Worm (Caenorhabditis elegans) whole organism, young adult: ENCODE measurements around the gene T16G1.3.

ENCODE experiments used
- B0019.2 ChIP-seq: fragments of 200-800 bp; sonication (Bioruptor generic); conservative IDR thresholded peaks from 2 replicates; pipeline ENCODE4 v1.3.6; 2022; ENCODE audit warnings: missing genetic modification reagents, missing genetic modification characterization, missing compliant biosample characterization
- B0035.1 ChIP-seq: sonication (generic microtip); optimal IDR thresholded peaks from 2 replicates; lab custom pipeline; 2016; ENCODE audit warnings: missing genetic modification characterization, mild to moderate bottlenecking, missing compliant biosample characterization, missing genotype, missing genetic modification reagents
- B0261.1 ChIP-seq: sonication (generic microtip); optimal IDR thresholded peaks from 2 replicates; lab custom pipeline; 2016; ENCODE audit warnings: mild to moderate bottlenecking, missing genetic modification characterization, moderate library complexity, missing compliant biosample characterization
- C06A6.2 ChIP-seq: fragments of 200-800 bp; sonication (Bioruptor generic); conservative IDR thresholded peaks from 2 replicates; pipeline ENCODE4 v1.3.6; 2022; ENCODE audit warnings: missing genetic modification characterization, missing compliant biosample characterization
- F37B4.10 ChIP-seq: fragments of 200-800 bp; sonication (Bioruptor generic); IDR thresholded peaks from 2 replicates; pipeline ENCODE4 v1.3.6; 2022; ENCODE audit warnings: missing genetic modification characterization, missing compliant biosample characterization
- K11D2.4 ChIP-seq: fragments of 200-800 bp; sonication (Bioruptor generic); IDR thresholded peaks from 2 replicates; pipeline ENCODE4 v1.3.6; 2022; ENCODE audit warnings: missing genetic modification reagents, missing genetic modification characterization, missing compliant biosample characterization
- K12H6.12 ChIP-seq: fragments of 200-800 bp; sonication (Bioruptor generic); optimal IDR thresholded peaks from 2 replicates; lab custom pipeline; 2018; ENCODE audit warnings: mild to moderate bottlenecking, missing genetic modification characterization, missing compliant biosample characterization
- T07F8.4 ChIP-seq: sonication (generic microtip); optimal IDR thresholded peaks from 2 replicates; lab custom pipeline; 2016; ENCODE audit warnings: mild to moderate bottlenecking, missing genetic modification characterization, moderate library complexity, missing compliant biosample characterization
- T26A5.8 ChIP-seq: sonication (generic microtip); optimal IDR thresholded peaks from 2 replicates; lab custom pipeline; 2016; ENCODE audit warnings: missing genetic modification characterization, missing compliant biosample characterization
- Y53G8AR.9 ChIP-seq: fragments of 200-800 bp; sonication (Bioruptor generic); conservative IDR thresholded peaks from 2 replicates; pipeline ENCODE4 v1.3.6; 2022; ENCODE audit warnings: missing genetic modification reagents, missing genetic modification characterization, missing compliant biosample characterization
- Y67H2A.10 ChIP-seq: fragments of 200-800 bp; sonication (Bioruptor generic); conservative IDR thresholded peaks from 2 replicates; pipeline ENCODE4 v1.3.6; 2022; ENCODE audit warnings: missing genetic modification reagents, missing genetic modification characterization, missing compliant biosample characterization
- Y95B8A.8 ChIP-seq: fragments of 200-800 bp; sonication (Bioruptor generic); IDR thresholded peaks from 2 replicates; pipeline ENCODE4 v1.3.6; 2022; ENCODE audit warnings: missing genetic modification reagents, missing genetic modification characterization, missing compliant biosample characterization
- attf-3 ChIP-seq: fragments of 200-800 bp; sonication (Bioruptor generic); conservative IDR thresholded peaks from 2 replicates; pipeline ENCODE4 v1.3.6; 2022; ENCODE audit warnings: missing genetic modification reagents, missing genetic modification characterization, missing compliant biosample characterization
- attf-5 ChIP-seq: fragments of 200-800 bp; sonication (Bioruptor generic); optimal IDR thresholded peaks from 2 replicates; lab custom pipeline; 2018; ENCODE audit warnings: mild to moderate bottlenecking, missing genetic modification characterization, missing compliant biosample characterization
- attf-6 ChIP-seq: fragments of 200-800 bp; sonication (Bioruptor generic); IDR thresholded peaks from 2 replicates; pipeline ENCODE4 v1.3.6; 2022; ENCODE audit warnings: missing genetic modification reagents, missing genetic modification characterization, missing compliant biosample characterization
- cebp-1 ChIP-seq, 2 experiments: fragments of 200-800 bp in 1 of 2; sonication (Bioruptor generic) in 1 of 2; sonication (generic microtip) in 1 of 2; IDR thresholded peaks in 1 of 2; optimal IDR thresholded peaks in 1 of 2; 2 replicates each; pipeline versions ENCODE4 v1.3.6 to Lab custom; 2017 to 2022; ENCODE audit warnings: missing compliant biosample characterization in 2 of 2, missing genetic modification characterization in 2 of 2, mild to moderate bottlenecking in 1 of 2, missing genetic modification reagents in 1 of 2, moderate library complexity in 1 of 2
- ceh-91 ChIP-seq: fragments of 200-800 bp; sonication (Bioruptor generic); IDR thresholded peaks from 2 replicates; pipeline ENCODE4 v1.3.6; 2022; ENCODE audit warnings: missing genetic modification reagents, missing genetic modification characterization, missing compliant biosample characterization
- dox-1 ChIP-seq: fragments of 200-800 bp; sonication (Bioruptor generic); IDR thresholded peaks from 2 replicates; pipeline ENCODE4 v1.3.6; 2022; ENCODE audit warnings: missing genetic modification reagents, missing genetic modification characterization, missing compliant biosample characterization
- dpl-1 ChIP-seq: fragments of 150-350 bp; optimal IDR thresholded peaks from 2 replicates; lab custom pipeline; 2014; ENCODE audit warnings: missing biosample characterization, missing genetic modification reagents, missing genetic modification characterization
- egl-18 ChIP-seq: fragments of 200-800 bp; sonication (Bioruptor generic); IDR thresholded peaks from 2 replicates; pipeline ENCODE4 v1.3.6; 2022; ENCODE audit warnings: missing genetic modification reagents, missing genetic modification characterization, missing compliant biosample characterization
- egrh-3 ChIP-seq: fragments of 200-800 bp; sonication (Bioruptor generic); IDR thresholded peaks from 2 replicates; pipeline ENCODE4 v1.3.6; 2022; ENCODE audit warnings: missing genetic modification reagents, missing genetic modification characterization, missing compliant biosample characterization
- ekl-4 ChIP-seq: fragments of 200-800 bp; sonication (Bioruptor generic); IDR thresholded peaks from 2 replicates; pipeline ENCODE4 v1.3.6; 2022; ENCODE audit warnings: missing genetic modification reagents, missing genetic modification characterization, missing compliant biosample characterization
- hmg-1.2 ChIP-seq: fragments of 200-800 bp; sonication (Bioruptor generic); IDR thresholded peaks from 2 replicates; pipeline ENCODE4 v1.3.6; 2022; ENCODE audit warnings: missing genetic modification reagents, missing genetic modification characterization, missing compliant biosample characterization
- let-526 ChIP-seq: fragments of 200-800 bp; sonication (Bioruptor generic); IDR thresholded peaks from 2 replicates; pipeline ENCODE4 v1.3.6; 2022; ENCODE audit warnings: missing genetic modification reagents, missing genetic modification characterization, missing compliant biosample characterization
- let-607 ChIP-seq, 2 experiments: fragments of 200-800 bp in 1 of 2; sonication (Bioruptor generic) in 1 of 2; sonication (generic microtip) in 1 of 2; optimal IDR thresholded peaks; 2 replicates each; lab custom pipeline; 2016 to 2018; ENCODE audit warnings: mild to moderate bottlenecking in 2 of 2, missing compliant biosample characterization in 2 of 2, missing genetic modification characterization in 2 of 2, moderate library complexity in 2 of 2, missing genotype in 1 of 2
- lin-40 ChIP-seq: sonication (generic microtip); optimal IDR thresholded peaks from 2 replicates; lab custom pipeline; 2016; ENCODE audit warnings: missing genetic modification characterization, mild to moderate bottlenecking, missing compliant biosample characterization, missing genotype, missing genetic modification reagents
- lir-1 ChIP-seq: fragments of 200-800 bp; sonication (Bioruptor generic); conservative IDR thresholded peaks from 2 replicates; pipeline ENCODE4 v1.3.6; 2022; ENCODE audit warnings: missing genetic modification reagents, missing genetic modification characterization, missing compliant biosample characterization
- lsl-1 ChIP-seq: fragments of 200-800 bp; sonication (Bioruptor generic); optimal IDR thresholded peaks from 2 replicates; lab custom pipeline; 2018; ENCODE audit warnings: mild to moderate bottlenecking, missing genetic modification characterization, moderate library complexity, missing compliant biosample characterization
- madf-10 ChIP-seq: sonication (generic microtip); optimal IDR thresholded peaks from 2 replicates; lab custom pipeline; 2016; ENCODE audit warnings: mild to moderate bottlenecking, missing genetic modification characterization, missing compliant biosample characterization
- madf-3 ChIP-seq: fragments of 200-800 bp; sonication (Bioruptor generic); IDR thresholded peaks from 2 replicates; pipeline ENCODE4 v1.3.6; 2022; ENCODE audit warnings: missing genetic modification reagents, missing genetic modification characterization, missing compliant biosample characterization
- madf-8 ChIP-seq: fragments of 200-800 bp; sonication (Bioruptor generic); conservative IDR thresholded peaks from 2 replicates; pipeline ENCODE4 v1.3.6; 2022; ENCODE audit warnings: missing genetic modification reagents, missing genetic modification characterization, missing compliant biosample characterization
- nfya-1 ChIP-seq: sonication (generic microtip); optimal IDR thresholded peaks from 2 replicates; lab custom pipeline; 2017; ENCODE audit warnings: antibody characterized with exemption, missing compliant biosample characterization, missing genetic modification characterization, borderline replicate concordance; ENCODE audit not compliant: insufficient read depth
- nfyb-1 ChIP-seq: fragments of 200-800 bp; sonication (Bioruptor generic); IDR thresholded peaks from 2 replicates; pipeline ENCODE4 v1.3.6; 2022; ENCODE audit warnings: missing genetic modification reagents, missing genetic modification characterization, missing compliant biosample characterization
- nhr-80 ChIP-seq: sonication (generic microtip); optimal IDR thresholded peaks from 2 replicates; lab custom pipeline; 2016; ENCODE audit warnings: missing genetic modification characterization, missing compliant biosample characterization
- nhr-90 ChIP-seq: sonication (generic microtip); optimal IDR thresholded peaks from 2 replicates; lab custom pipeline; 2016; ENCODE audit warnings: missing genotype, mild to moderate bottlenecking, missing genetic modification characterization, missing compliant biosample characterization
- pbrm-1 ChIP-seq: fragments of 200-800 bp; sonication (Bioruptor generic); IDR thresholded peaks from 2 replicates; pipeline ENCODE4 v1.3.6; 2022; ENCODE audit warnings: missing genetic modification reagents, missing genetic modification characterization, missing compliant biosample characterization
- rcor-1 ChIP-seq: fragments of 200-800 bp; sonication (Bioruptor generic); IDR thresholded peaks from 2 replicates; pipeline ENCODE4 v1.3.6; 2022; ENCODE audit warnings: missing genetic modification reagents, missing genetic modification characterization, missing compliant biosample characterization
- somi-1 ChIP-seq: fragments of 200-800 bp; sonication (Bioruptor generic); optimal IDR thresholded peaks from 2 replicates; lab custom pipeline; 2018; ENCODE audit warnings: mild to moderate bottlenecking, missing genetic modification characterization, missing compliant biosample characterization
- tlf-1 ChIP-seq: fragments of 200-800 bp; sonication (Bioruptor generic); optimal IDR thresholded peaks from 2 replicates; lab custom pipeline; 2018; ENCODE audit warnings: mild to moderate bottlenecking, missing genetic modification characterization, missing compliant biosample characterization
- xnd-1 ChIP-seq: sonication (generic microtip); optimal IDR thresholded peaks from 2 replicates; lab custom pipeline; 2016; ENCODE audit warnings: missing genotype, missing genetic modification reagents, missing genetic modification characterization, missing compliant biosample characterization
- ztf-18 ChIP-seq: sonication (generic microtip); optimal IDR thresholded peaks from 2 replicates; lab custom pipeline; 2016; ENCODE audit warnings: missing genotype, mild to moderate bottlenecking, missing genetic modification characterization, missing compliant biosample characterization
- ztf-26 ChIP-seq: sonication (generic microtip); optimal IDR thresholded peaks from 2 replicates; lab custom pipeline; 2017; ENCODE audit warnings: missing genetic modification characterization, missing compliant biosample characterization
- ztf-28 ChIP-seq: fragments of 200-800 bp; sonication (Bioruptor generic); IDR thresholded peaks from 2 replicates; pipeline ENCODE4 v1.3.6; 2022; ENCODE audit warnings: missing genetic modification reagents, missing genetic modification characterization, missing compliant biosample characterization
- ztf-3 ChIP-seq: fragments of 200-800 bp; sonication (Bioruptor generic); optimal IDR thresholded peaks from 2 replicates; lab custom pipeline; 2018; ENCODE audit warnings: mild to moderate bottlenecking, missing genetic modification characterization, missing compliant biosample characterization

Gene T16G1.3

ce11 chrV:12968555-12968954, 24.4 kb upstream of the T16G1.3 start, which contains the start of gene lin-46:
TSS of gene lin-46 (plus strand) at chrV:12968855.
- no peak for TF ChIP-seq attf-5 (GFP tag; lab: Kevin White, UChicago)
- TF ChIP-seq nfyb-1 (GFP tag; lab: Robert Waterston, UW) = no peak
- no peak for TF ChIP-seq F37B4.10 (GFP tag; lab: Robert Waterston, UW)
- TF ChIP-seq nfya-1 (tag; lab: Kevin White, UChicago) = no peak
- TF ChIP-seq B0261.1 = no peak
- TF ChIP-seq T07F8.4 (tag; lab: Kevin White, UChicago) = no peak
- no peak for TF ChIP-seq xnd-1 (tag; lab: Kevin White, UChicago)
- TF ChIP-seq B0035.1 = no peak
- TF ChIP-seq let-526 (GFP tag; lab: Robert Waterston, UW) = no peak
- no peak for TF ChIP-seq T26A5.8 (tag; lab: Kevin White, UChicago)

ce11 chrV:12967925-12968327, 23.8 kb upstream of the T16G1.3 start, which contains the start of gene R186.8:
TSS of gene R186.8 (minus strand) at chrV:12967982.
- peak; percentile 86 for TF ChIP-seq nfyb-1 (GFP tag; lab: Robert Waterston, UW)
- peak; percentile 91 to 94 for TF ChIP-seq let-607 (tag; optimal IDR thresholded peaks at IDR 0.05; lab: Kevin White, UChicago)
- peak; percentile 29; the same call in 1 of the 2 replicates for TF ChIP-seq attf-6 (GFP tag; lab: Robert Waterston, UW)
- TF ChIP-seq Y67H2A.10 (GFP tag; lab: Robert Waterston, UW) = peak; percentile 68; the same call in 1 of the 2 replicates
- TF ChIP-seq C06A6.2 (GFP tag; lab: Robert Waterston, UW) = peak; percentile 40; the same call in 1 of the 2 replicates
- TF ChIP-seq hmg-1.2 (GFP tag; lab: Robert Waterston, UW) = peak; percentile 92
- peak; percentile 89 for TF ChIP-seq ceh-91
- peak; percentile 78 for TF ChIP-seq ekl-4 (GFP tag; lab: Robert Waterston, UW)
- peak; percentile 19 for TF ChIP-seq dpl-1 (GFP tag; lab: Kevin White, UChicago)
- TF ChIP-seq egl-18 = 0 out of 2 replicates have a peak, but pooled peaks have one; percentile 56
- peak; percentile 72 for TF ChIP-seq ztf-18 (tag; lab: Kevin White, UChicago)
- peak; percentile 97 for TF ChIP-seq dox-1 (GFP tag; lab: Robert Waterston, UW)
- TF ChIP-seq madf-8 (GFP tag; lab: Robert Waterston, UW) = peak; percentile 28; the same call in 1 of the 2 replicates
- TF ChIP-seq cebp-1 (GFP tag; IDR thresholded peaks at IDR 0.05; lab: Robert Waterston, UW) = peak; percentile 57; the same call in 1 of the 2 replicates
- TF ChIP-seq cebp-1 (tag; optimal IDR thresholded peaks at IDR 0.05; lab: Kevin White, UChicago) = peak; percentile 58
- peak; percentile 63 for TF ChIP-seq somi-1
- peak; percentile 63; the same call in 1 of the 2 replicates for TF ChIP-seq B0019.2 (GFP tag; lab: Robert Waterston, UW)
- TF ChIP-seq nhr-80 (tag; lab: Kevin White, UChicago) = peak; percentile 68
- peak; percentile 83 for TF ChIP-seq lin-40 (tag; lab: Kevin White, UChicago)
- peak; percentile 81 for TF ChIP-seq rcor-1 (GFP tag; lab: Robert Waterston, UW)
- TF ChIP-seq egrh-3 = peak; percentile 57; the same call in 1 of the 2 replicates
- TF ChIP-seq attf-5 (GFP tag; lab: Kevin White, UChicago) = peak; percentile 92
- peak; percentile 88 for TF ChIP-seq attf-3 (GFP tag; lab: Robert Waterston, UW)
- TF ChIP-seq F37B4.10 (GFP tag; lab: Robert Waterston, UW) = 0 out of 2 replicates have a peak, but pooled peaks have one; percentile 70
- TF ChIP-seq madf-10 (tag; lab: Kevin White, UChicago) = peak; percentile 15
- peak; percentile 16 for TF ChIP-seq nhr-90
- TF ChIP-seq ztf-28 = 0 out of 2 replicates have a peak, but pooled peaks have one; percentile 18
- peak; percentile 66; the same call in 1 of the 2 replicates for TF ChIP-seq Y95B8A.8 (GFP tag; lab: Robert Waterston, UW)
- TF ChIP-seq K11D2.4 (GFP tag; lab: Robert Waterston, UW) = peak; percentile 91
- peak; percentile 78; the same call in 1 of the 2 replicates for TF ChIP-seq madf-3 (GFP tag; lab: Robert Waterston, UW)
- 0 out of 2 replicates have a peak, but pooled peaks have one; percentile 32 for TF ChIP-seq lir-1
- TF ChIP-seq lsl-1 (GFP tag; lab: Kevin White, UChicago) = peak; percentile 76
- TF ChIP-seq Y53G8AR.9 = peak; percentile 70
- TF ChIP-seq pbrm-1 (GFP tag; lab: Robert Waterston, UW) = peak; percentile 89
- TF ChIP-seq ztf-3 (GFP tag; lab: Kevin White, UChicago) = peak; percentile 23
- peak; percentile 57 for TF ChIP-seq tlf-1 (GFP tag; lab: Kevin White, UChicago)
- peak; percentile 67 for TF ChIP-seq K12H6.12 (tag; lab: Kevin White, UChicago)
- TF ChIP-seq ztf-26 (tag; lab: Kevin White, UChicago) = peak; percentile 71
